Fruit fly (Drosophila melanogaster) whole organism: Measurements from ENCODE around the gene CG33648.

Source experiments
- CG8478 ChIP-seq: fragments of >200 bp; optimal IDR thresholded peaks from 2 replicates; lab custom pipeline; 2018; ENCODE audit warnings: inconsistent platforms
- EcR ChIP-seq, 2 experiments: fragments of >200 bp; optimal IDR thresholded peaks; 2 replicates each; lab custom pipeline; 2017; ENCODE audit warnings: missing biosample characterization in 2 of 2, missing genetic modification characterization in 2 of 2, missing genetic modification reagents in 2 of 2
- pan ChIP-seq: fragments of >200 bp; optimal IDR thresholded peaks from 2 replicates; lab custom pipeline; 2017
- psq ChIP-seq: fragments of >200 bp; optimal IDR thresholded peaks from 2 replicates; lab custom pipeline; 2017

dm6 chr2L:14511872-14512271 is 12.2 kb upstream of the CG33648 start:
- TF ChIP-seq CG8478 (lab: Kevin White, UChicago) (no peak), psq (lab: Kevin White, UChicago) (no peak), pan (lab: Kevin White, UChicago) (no peak), EcR (GFP tag; optimal IDR thresholded peaks at IDR 0.05; lab: Kevin White, UChicago) (no peak)
